Worm (Caenorhabditis elegans) whole organism, midembryonic: ENCODE results near the gene F08B4.8.

Experiments
- T22C8.4 ChIP-seq: fragments of 200-800 bp; sonication (Bioruptor generic); IDR thresholded peaks from 2 replicates; pipeline ENCODE4 v1.3.6; 2022; ENCODE audit warnings: missing genetic modification characterization, missing compliant biosample characterization
- cog-1 ChIP-seq: sonication (generic microtip); optimal IDR thresholded peaks from 2 replicates; lab custom pipeline; 2016; ENCODE audit warnings: missing genetic modification characterization, missing compliant biosample characterization
- flt-1 ChIP-seq: fragments of 200-800 bp; sonication (Bioruptor generic); IDR thresholded peaks from 2 replicates; pipeline ENCODE4 v1.3.6; 2022; ENCODE audit warnings: missing genetic modification characterization, missing compliant biosample characterization
- klf-2 ChIP-seq: fragments of 200-800 bp; sonication (Bioruptor generic); conservative IDR thresholded peaks from 2 replicates; pipeline ENCODE4 v1.3.6; 2022; ENCODE audit warnings: missing genetic modification reagents, missing genetic modification characterization, missing compliant biosample characterization
- med-1 ChIP-seq: sonication (generic microtip); optimal IDR thresholded peaks from 2 replicates; lab custom pipeline; 2017; ENCODE audit warnings: missing genetic modification characterization, mild to moderate bottlenecking, missing compliant biosample characterization, antibody characterized with exemption, missing genetic modification reagents; ENCODE audit not compliant: insufficient read depth
- ref-1 ChIP-seq: fragments of 200-800 bp; sonication (Bioruptor generic); conservative IDR thresholded peaks from 2 replicates; pipeline ENCODE4 v1.3.6; 2022; ENCODE audit warnings: missing genetic modification reagents, missing genetic modification characterization, missing compliant biosample characterization
- tab-1 ChIP-seq: fragments of 200-800 bp; sonication (Bioruptor generic); IDR thresholded peaks from 2 replicates; pipeline ENCODE4 v1.3.6; 2022; ENCODE audit warnings: missing genetic modification characterization, missing compliant biosample characterization
- ztf-23 ChIP-seq: fragments of 200-800 bp; sonication (Bioruptor generic); IDR thresholded peaks from 2 replicates; pipeline ENCODE4 v1.3.6; 2022; ENCODE audit warnings: missing genetic modification reagents, missing genetic modification characterization, missing compliant biosample characterization
- ztf-29 ChIP-seq: fragments of 200-800 bp; sonication (Bioruptor generic); IDR thresholded peaks from 2 replicates; pipeline ENCODE4 v1.3.6; 2022; ENCODE audit warnings: missing genetic modification reagents, missing genetic modification characterization, missing compliant biosample characterization

Gene F08B4.8

ce11 chrIV:8677303-8677702 is at the start of gene F08B4.8:
TSS of gene F08B4.8 (plus strand) at chrIV:8677603.
- TF ChIP-seq med-1 (GFP tag; lab: Kevin White, UChicago) (no peak), klf-2 (GFP tag; lab: Robert Waterston, UW) (no peak), ref-1 (GFP tag; lab: Robert Waterston, UW) (no peak), tab-1 (no peak), flt-1 (GFP tag; lab: Robert Waterston, UW) (no peak), T22C8.4 (GFP tag; lab: Robert Waterston, UW) (no peak), ztf-29 (GFP tag; lab: Robert Waterston, UW) (no peak)

ce11 chrIV:8628262-8628661 is 49.1 kb upstream of the F08B4.8 start:
- TF ChIP-seq cog-1 (tag; lab: Kevin White, UChicago) (no peak), tab-1 (no peak), ref-1 (GFP tag; lab: Robert Waterston, UW) (no peak), ztf-23 (no peak)

- TF ChIP-seq tab-1 = no peak
- TF ChIP-seq flt-1 (GFP tag; lab: Robert Waterston, UW) = 0 out of 2 replicates have a peak, but pooled peaks have one; percentile 5
- no peak for TF ChIP-seq T22C8.4 (GFP tag; lab: Robert Waterston, UW)
- TF ChIP-seq ztf-23 = 0 out of 2 replicates have a peak, but pooled peaks have one; percentile 43
- TF ChIP-seq cog-1 (tag; lab: Kevin White, UChicago) = no peak
These were observed 47.8 kb upstream of the F08B4.8 start for ce11 chrIV:8629609-8630052.

- TF ChIP-seq ztf-23 = no peak
- TF ChIP-seq flt-1 (GFP tag; lab: Robert Waterston, UW) = no peak
- TF ChIP-seq klf-2 (GFP tag; lab: Robert Waterston, UW) = no peak
These were observed 47.2 kb upstream of the F08B4.8 start for ce11 chrIV:8630243-8630642.

ce11 chrIV:8631033-8631432 is 46.4 kb upstream of the F08B4.8 start, which contains the start of gene dgk-4:
TSS of gene dgk-4 (plus strand) at chrIV:8631333.
- TF ChIP-seq klf-2 (GFP tag; lab: Robert Waterston, UW) = no peak
- TF ChIP-seq ref-1 (GFP tag; lab: Robert Waterston, UW) = no peak
- no peak for TF ChIP-seq cog-1 (tag; lab: Kevin White, UChicago)
- TF ChIP-seq med-1 (GFP tag; lab: Kevin White, UChicago) = no peak
- TF ChIP-seq flt-1 (GFP tag; lab: Robert Waterston, UW) = no peak

- TF ChIP-seq tab-1 (no peak), ztf-23 (no peak), klf-2 (GFP tag; lab: Robert Waterston, UW) (no peak), ztf-29 (GFP tag; lab: Robert Waterston, UW) (no peak), cog-1 (tag; lab: Kevin White, UChicago) (no peak), T22C8.4 (GFP tag; lab: Robert Waterston, UW) (no peak), med-1 (GFP tag; lab: Kevin White, UChicago) (no peak), flt-1 (GFP tag; lab: Robert Waterston, UW) (no peak), ref-1 (GFP tag; lab: Robert Waterston, UW) (no peak)
These were observed 38.6 kb upstream of the F08B4.8 start, which contains the start of gene F42A9.9 for ce11 chrIV:8638761-8639160. TSS of gene F42A9.9 (minus strand) at chrIV:8638861.

ce11 chrIV:8644432-8644831 is 33.0 kb upstream of the F08B4.8 start, which contains the start of gene C49C8.3:
TSS of gene C49C8.3 (plus strand) at chrIV:8644732.
- TF ChIP-seq klf-2 (GFP tag; lab: Robert Waterston, UW) (no peak), ztf-29 (GFP tag; lab: Robert Waterston, UW) (no peak), med-1 (GFP tag; lab: Kevin White, UChicago) (no peak), ref-1 (GFP tag; lab: Robert Waterston, UW) (no peak), tab-1 (no peak), flt-1 (GFP tag; lab: Robert Waterston, UW) (no peak), ztf-23 (no peak), cog-1 (tag; lab: Kevin White, UChicago) (no peak), T22C8.4 (GFP tag; lab: Robert Waterston, UW) (no peak)

- TF ChIP-seq klf-2 (GFP tag; lab: Robert Waterston, UW) = no peak
- TF ChIP-seq flt-1 (GFP tag; lab: Robert Waterston, UW) = no peak
- TF ChIP-seq ref-1 (GFP tag; lab: Robert Waterston, UW) = no peak
- TF ChIP-seq ztf-29 (GFP tag; lab: Robert Waterston, UW) = no peak
These were observed 28.9 kb upstream of the F08B4.8 start, which contains the start of gene cyp-33E1 for ce11 chrIV:8648502-8648901. TSS of gene cyp-33E1 (minus strand) at chrIV:8648602.

ce11 chrIV:8650696-8651095 is 26.7 kb upstream of the F08B4.8 start, which contains the start of gene C49C8.2:
TSS of gene C49C8.2 (plus strand) at chrIV:8651088.
- TF ChIP-seq ztf-23 = no peak
- TF ChIP-seq ref-1 (GFP tag; lab: Robert Waterston, UW) = no peak
- TF ChIP-seq med-1 (GFP tag; lab: Kevin White, UChicago) = no peak
- TF ChIP-seq T22C8.4 (GFP tag; lab: Robert Waterston, UW) = no peak
- no peak for TF ChIP-seq cog-1 (tag; lab: Kevin White, UChicago)
- TF ChIP-seq ztf-29 (GFP tag; lab: Robert Waterston, UW) = no peak
- no peak for TF ChIP-seq tab-1
- no peak for TF ChIP-seq flt-1 (GFP tag; lab: Robert Waterston, UW)
- TF ChIP-seq klf-2 (GFP tag; lab: Robert Waterston, UW) = no peak

- TF ChIP-seq tab-1 (no peak), ref-1 (GFP tag; lab: Robert Waterston, UW) (no peak), klf-2 (GFP tag; lab: Robert Waterston, UW) (no peak), T22C8.4 (GFP tag; lab: Robert Waterston, UW) (no peak), ztf-29 (GFP tag; lab: Robert Waterston, UW) (no peak), flt-1 (GFP tag; lab: Robert Waterston, UW) (no peak), cog-1 (tag; lab: Kevin White, UChicago) (no peak), ztf-23 (no peak), med-1 (GFP tag; lab: Kevin White, UChicago) (no peak)
These were observed 25.6 kb upstream of the F08B4.8 start, which contains the start of gene C49C8.8 for ce11 chrIV:8651835-8652234. TSS of gene C49C8.8 (plus strand) at chrIV:8652135.
